Worm (Caenorhabditis elegans): ENCODE measurements around the gene fahd-1.

- TF ChIP-seq dao-5 (tag; optimal IDR thresholded peaks at IDR 0.05): no peak
- no peak for TF ChIP-seq him-1 (tag; optimal IDR thresholded peaks at IDR 0.05)
- no peak for TF ChIP-seq W03F9.2 (tag; optimal IDR thresholded peaks at IDR 0.05)
Observed at ce11 chrIII:7843536-7843935, 48.5 kb upstream of the fahd-1 start, which contains the start of gene ZK652.8.
